Worm (Caenorhabditis elegans) whole organism, L1 larva: ENCODE measurements around the gene T24D3.2.

Source experiments
- C04F5.9 ChIP-seq: sonication (generic microtip); optimal IDR thresholded peaks from 2 replicates; lab custom pipeline; 2016; ENCODE audit warnings: missing genetic modification characterization, missing compliant biosample characterization
- C34B4.2 ChIP-seq: sonication (generic microtip); optimal IDR thresholded peaks from 2 replicates; lab custom pipeline; 2017; ENCODE audit warnings: mild to moderate bottlenecking, missing genetic modification characterization, missing compliant biosample characterization
- F16B12.6 ChIP-seq: fragments of 150-350 bp; optimal IDR thresholded peaks from 2 replicates; lab custom pipeline; 2014; ENCODE audit warnings: missing biosample characterization, missing genetic modification characterization
- aha-1 ChIP-seq: fragments of 150-350 bp; optimal IDR thresholded peaks from 2 replicates; lab custom pipeline; 2014; ENCODE audit warnings: missing biosample characterization, missing genetic modification characterization
- alr-1 ChIP-seq: fragments of 200-800 bp; sonication (Bioruptor generic); optimal IDR thresholded peaks from 2 replicates; lab custom pipeline; 2018; ENCODE audit warnings: borderline replicate concordance, mild to moderate bottlenecking, missing genetic modification characterization, missing compliant biosample characterization
- aly-2 ChIP-seq: fragments of 150-350 bp; optimal IDR thresholded peaks from 2 replicates; lab custom pipeline; 2014; ENCODE audit warnings: missing biosample characterization, missing genetic modification characterization
- blmp-1 ChIP-seq: fragments of 150-350 bp; optimal IDR thresholded peaks from 2 replicates; lab custom pipeline; 2014; ENCODE audit warnings: missing biosample characterization, missing genetic modification characterization
- ceh-8 ChIP-seq: fragments of 200-800 bp; sonication (Bioruptor generic); optimal IDR thresholded peaks from 2 replicates; lab custom pipeline; 2018; ENCODE audit warnings: mild to moderate bottlenecking, missing genetic modification characterization, moderate library complexity, missing compliant biosample characterization
- ceh-82 ChIP-seq, 3 experiments: fragments of 150-350 bp in 1 of 3; sonication (generic microtip) in 2 of 3; optimal IDR thresholded peaks; 2 replicates each; lab custom pipeline; 2014 to 2017; ENCODE audit warnings: missing biosample characterization in 3 of 3, missing genetic modification characterization in 3 of 3
- ceh-90 ChIP-seq: sonication (generic microtip); optimal IDR thresholded peaks from 2 replicates; lab custom pipeline; 2016; ENCODE audit warnings: missing genetic modification characterization, missing compliant biosample characterization
- ces-1 ChIP-seq: fragments of 150-350 bp; optimal IDR thresholded peaks from 2 replicates; lab custom pipeline; 2014; ENCODE audit warnings: missing biosample characterization, missing genetic modification reagents, missing genetic modification characterization
- egl-13 ChIP-seq: sonication (generic microtip); optimal IDR thresholded peaks from 2 replicates; lab custom pipeline; 2016; ENCODE audit warnings: missing genotype, missing genetic modification reagents, missing genetic modification characterization, missing compliant biosample characterization
- elt-3 ChIP-seq, 6 experiments: fragments of 150-350 bp in 1 of 6; sonication (generic microtip); optimal IDR thresholded peaks; 2 replicates each; lab custom pipeline; 2017 to 2018; ENCODE audit warnings: missing biosample characterization in 6 of 6, missing genetic modification characterization in 6 of 6, inconsistent platforms in 1 of 6
- fkh-4 ChIP-seq: sonication (generic microtip); optimal IDR thresholded peaks from 2 replicates; lab custom pipeline; 2016; ENCODE audit warnings: missing compliant biosample characterization, missing genetic modification characterization, borderline replicate concordance
- grh-1 ChIP-seq: fragments of 200-800 bp; sonication (Bioruptor generic); IDR thresholded peaks from 2 replicates; pipeline ENCODE4 v1.3.6; 2022; ENCODE audit warnings: missing genetic modification reagents, missing genetic modification characterization, missing compliant biosample characterization
- hpl-2 ChIP-seq: fragments of 150-350 bp; optimal IDR thresholded peaks from 2 replicates; lab custom pipeline; 2014; ENCODE audit warnings: missing biosample characterization, missing genetic modification reagents, missing genetic modification characterization
- lin-14 ChIP-seq: fragments of 200-800 bp; sonication (Bioruptor generic); optimal IDR thresholded peaks from 2 replicates; lab custom pipeline; 2018; ENCODE audit warnings: mild to moderate bottlenecking, missing genetic modification characterization, moderate library complexity, missing compliant biosample characterization
- lin-35 ChIP-seq, 2 experiments: fragments of 150-350 bp; optimal IDR thresholded peaks; 2 replicates each; lab custom pipeline; 2014; ENCODE audit warnings: missing biosample characterization in 2 of 2, missing genetic modification characterization in 2 of 2, missing genetic modification reagents in 2 of 2
- lin-39 ChIP-seq: fragments of 150-350 bp; optimal IDR thresholded peaks from 2 replicates; lab custom pipeline; 2014; ENCODE audit warnings: missing biosample characterization, missing genetic modification reagents, missing genetic modification characterization
- lir-3 ChIP-seq: sonication (generic microtip); optimal IDR thresholded peaks from 2 replicates; lab custom pipeline; 2016; ENCODE audit warnings: mild to moderate bottlenecking, missing genetic modification characterization, moderate library complexity, missing compliant biosample characterization; ENCODE audit not compliant: poor library complexity
- lsy-2 ChIP-seq, 2 experiments: fragments of 150-350 bp; optimal IDR thresholded peaks; 2 replicates each; lab custom pipeline; 2014; ENCODE audit warnings: missing biosample characterization in 2 of 2, missing genetic modification characterization in 2 of 2
- mdl-1 ChIP-seq, 2 experiments: fragments of 150-350 bp; optimal IDR thresholded peaks; 2 replicates each; lab custom pipeline; 2014 to 2017; ENCODE audit warnings: missing biosample characterization in 2 of 2, missing genetic modification characterization in 2 of 2, inconsistent platforms in 1 of 2
- mef-2 ChIP-seq: fragments of 150-350 bp; optimal IDR thresholded peaks from 2 replicates; lab custom pipeline; 2014; ENCODE audit warnings: missing biosample characterization, missing genetic modification characterization
- nhr-11 ChIP-seq: fragments of 150-350 bp; optimal IDR thresholded peaks from 2 replicates; lab custom pipeline; 2014; ENCODE audit warnings: missing biosample characterization, missing genetic modification characterization
- nhr-12 ChIP-seq: sonication (generic microtip); optimal IDR thresholded peaks from 2 replicates; lab custom pipeline; 2017; ENCODE audit warnings: missing biosample characterization, missing genetic modification characterization
- nhr-19 ChIP-seq: fragments of 200-800 bp; sonication (Bioruptor generic); conservative IDR thresholded peaks from 2 replicates; pipeline ENCODE4 v1.3.6; 2022; ENCODE audit warnings: missing genetic modification characterization, missing compliant biosample characterization
- nhr-20 ChIP-seq: sonication (generic microtip); optimal IDR thresholded peaks from 2 replicates; lab custom pipeline; 2016; ENCODE audit warnings: mild to moderate bottlenecking, missing genetic modification characterization, missing compliant biosample characterization
- nhr-47 ChIP-seq: sonication (generic microtip); optimal IDR thresholded peaks from 2 replicates; lab custom pipeline; 2016; ENCODE audit warnings: mild to moderate bottlenecking, missing genetic modification characterization, moderate library complexity, missing compliant biosample characterization
- nhr-71 ChIP-seq: sonication (generic microtip); optimal IDR thresholded peaks from 2 replicates; lab custom pipeline; 2016; ENCODE audit warnings: mild to moderate bottlenecking, missing genetic modification characterization, moderate library complexity, missing compliant biosample characterization
- nhr-76 ChIP-seq: sonication (generic microtip); optimal IDR thresholded peaks from 2 replicates; lab custom pipeline; 2017; ENCODE audit warnings: missing biosample characterization, missing genetic modification characterization
- nhr-84 ChIP-seq: sonication (generic microtip); optimal IDR thresholded peaks from 2 replicates; lab custom pipeline; 2017; ENCODE audit warnings: missing biosample characterization, missing genetic modification characterization
- nhr-85 ChIP-seq: sonication (generic microtip); peaks from one replicate; lab custom pipeline; 2016; ENCODE audit warnings: missing genetic modification characterization, inconsistent platforms, missing compliant biosample characterization
- nhr-90 ChIP-seq: sonication (generic microtip); optimal IDR thresholded peaks from 2 replicates; lab custom pipeline; 2016; ENCODE audit warnings: mild to moderate bottlenecking, missing genetic modification characterization, missing compliant biosample characterization; ENCODE audit not compliant: poor library complexity
- skn-1 ChIP-seq: fragments of 150-350 bp; optimal IDR thresholded peaks from 2 replicates; lab custom pipeline; 2014; ENCODE audit warnings: missing biosample characterization, missing genetic modification characterization
- snpc-4 ChIP-seq: fragments of 150-350 bp; optimal IDR thresholded peaks from 2 replicates; lab custom pipeline; 2014; ENCODE audit warnings: missing biosample characterization, missing genetic modification characterization
- snu-23 ChIP-seq: sonication (generic microtip); optimal IDR thresholded peaks from 2 replicates; lab custom pipeline; 2016; ENCODE audit warnings: missing genetic modification characterization, missing compliant biosample characterization
- sox-4 ChIP-seq: sonication (generic microtip); optimal IDR thresholded peaks from 2 replicates; lab custom pipeline; 2016; ENCODE audit warnings: missing genetic modification characterization, missing compliant biosample characterization
- sptf-1 ChIP-seq: fragments of 150-350 bp; optimal IDR thresholded peaks from 2 replicates; lab custom pipeline; 2014; ENCODE audit warnings: missing biosample characterization, missing genetic modification characterization
- swsn-7 ChIP-seq: sonication (generic microtip); optimal IDR thresholded peaks from 2 replicates; lab custom pipeline; 2016; ENCODE audit warnings: missing genetic modification characterization, missing compliant biosample characterization
- tbx-2 ChIP-seq: sonication (generic microtip); optimal IDR thresholded peaks from 2 replicates; lab custom pipeline; 2016; ENCODE audit warnings: missing genetic modification characterization, missing compliant biosample characterization
- unc-30 ChIP-seq: sonication (generic microtip); optimal IDR thresholded peaks from 2 replicates; lab custom pipeline; 2017; ENCODE audit warnings: missing biosample characterization, missing genetic modification characterization
- vab-15 ChIP-seq: sonication (generic microtip); optimal IDR thresholded peaks from 2 replicates; lab custom pipeline; 2017; ENCODE audit warnings: missing genotype, mild to moderate bottlenecking, missing genetic modification characterization, missing compliant biosample characterization
- ztf-11 ChIP-seq, 2 experiments: sonication (generic microtip); optimal IDR thresholded peaks; 2 replicates each; lab custom pipeline; 2016 to 2017; ENCODE audit warnings: missing genetic modification characterization in 2 of 2, missing biosample characterization in 1 of 2, missing compliant biosample characterization in 1 of 2

Gene T24D3.2

ce11 chrX:12425427-12425826, at the start of gene T24D3.2:
TSS of gene T24D3.2 (plus strand) at chrX:12425730.
- TF ChIP-seq nhr-20 (peak; percentile 68), nhr-71 (tag; lab: Kevin White, UChicago) (peak; percentile 72), lin-35 (GFP tag; optimal IDR thresholded peaks at IDR 0.05; lab: Kevin White, UChicago) (peak in 1 of 2 experiments; percentile 12), snu-23 (peak; percentile 33), alr-1 (tag; lab: Kevin White, UChicago) (no peak), nhr-84 (tag; lab: Kevin White, UChicago) (no peak), ceh-90 (tag; lab: Kevin White, UChicago) (no peak), lin-14 (GFP tag; lab: Kevin White, UChicago) (peak; percentile 62), nhr-47 (tag; lab: Kevin White, UChicago) (peak; percentile 18), lin-39 (tag; lab: Kevin White, UChicago) (no peak), nhr-11 (tag; lab: Kevin White, UChicago) (no peak), nhr-76 (tag; lab: Kevin White, UChicago) (no peak), nhr-90 (tag; lab: Kevin White, UChicago) (peak; percentile 36), nhr-19 (peak; percentile 34), sptf-1 (tag; lab: Kevin White, UChicago) (no peak), elt-3 (tag; optimal IDR thresholded peaks at IDR 0.05; lab: Kevin White, UChicago) (peak in 5 of 6 experiments; percentile 41 to 78 (median 66)), snpc-4 (tag; lab: Kevin White, UChicago) (no peak), tbx-2 (tag; lab: Kevin White, UChicago) (peak; percentile 66), unc-30 (tag; lab: Kevin White, UChicago) (no peak), aly-2 (no peak), nhr-12 (no peak), skn-1 (tag; lab: Kevin White, UChicago) (no peak), nhr-85 (tag; lab: Kevin White, UChicago) (peak; percentile 87), mdl-1 (tag; optimal IDR thresholded peaks at IDR 0.05; lab: Kevin White, UChicago) (no peak), aha-1 (tag; lab: Kevin White, UChicago) (no peak), ztf-11 (tag; optimal IDR thresholded peaks at IDR 0.05; lab: Kevin White, UChicago) (no peak), blmp-1 (tag; lab: Kevin White, UChicago) (peak; percentile 83), mef-2 (tag; lab: Kevin White, UChicago) (no peak), fkh-4 (no peak)

ce11 chrX:12375783-12376182, 49.7 kb upstream of the T24D3.2 start:
- TF ChIP-seq vab-15 (tag; lab: Kevin White, UChicago) (no peak), F16B12.6 (tag; lab: Kevin White, UChicago) (no peak), alr-1 (tag; lab: Kevin White, UChicago) (no peak), ces-1 (GFP tag; lab: Kevin White, UChicago) (no peak), C34B4.2 (tag; lab: Kevin White, UChicago) (no peak), swsn-7 (tag; lab: Kevin White, UChicago) (no peak), lir-3 (tag; lab: Kevin White, UChicago) (no peak), hpl-2 (no peak), nhr-84 (tag; lab: Kevin White, UChicago) (no peak), ceh-8 (no peak), grh-1 (GFP tag; lab: Robert Waterston, UW) (no peak), egl-13 (tag; lab: Kevin White, UChicago) (no peak)
- TF ChIP-seq, all 84 proteins: peak for 0

DNA sequence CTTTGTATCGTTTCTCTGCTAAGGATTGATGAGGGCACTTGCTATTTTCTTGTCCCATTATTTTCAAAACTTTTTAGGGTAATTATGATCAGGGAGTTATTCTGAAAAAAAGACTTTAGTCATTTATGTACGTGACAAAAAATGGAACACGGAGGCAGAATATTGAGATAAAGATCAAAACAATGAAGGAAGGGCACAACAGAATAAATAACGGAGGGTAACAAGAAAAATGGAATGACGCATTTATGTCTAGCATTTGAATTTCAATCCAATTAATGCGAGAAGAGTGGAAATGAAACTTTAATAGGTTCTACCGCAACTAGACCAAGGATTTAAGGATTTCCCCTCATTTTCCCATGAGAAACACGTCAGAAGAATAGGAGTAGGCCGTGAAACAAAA, 47.2 kb upstream of the T24D3.2 start, which contains the start of gene glb-13:
glb-13 (minus strand) TSS at position 101 of the 400 bp plus-strand sequence.
- no peak for TF ChIP-seq nhr-20
- TF ChIP-seq ceh-82 (tag; optimal IDR thresholded peaks at IDR 0.05; lab: Kevin White, UChicago): no peak
- TF ChIP-seq sox-4: no peak
- TF ChIP-seq nhr-84 (tag; lab: Kevin White, UChicago): no peak
- no peak for TF ChIP-seq ceh-8
- TF ChIP-seq C04F5.9: no peak
- TF ChIP-seq aly-2: no peak
- no peak for TF ChIP-seq skn-1 (tag; lab: Kevin White, UChicago)
- TF ChIP-seq lsy-2 (tag; optimal IDR thresholded peaks at IDR 0.05; lab: Kevin White, UChicago): no peak
- no peak for TF ChIP-seq nhr-71 (tag; lab: Kevin White, UChicago)
- TF ChIP-seq, all 84 proteins: peak for 0
